Worm (Caenorhabditis elegans): ENCODE data around the gene jmjd-5.

ce11 chrV:11095873-11096272 lies 31.4 kb upstream of the jmjd-5 start, which contains the start of gene Y42A5A.3:
- TF ChIP-seq mdl-1 (tag; optimal IDR thresholded peaks at IDR 0.05): no peak
- no peak for TF ChIP-seq ceh-63 (GFP tag; optimal IDR thresholded peaks at IDR 0.05)
- TF ChIP-seq ztf-11 (tag; optimal IDR thresholded peaks at IDR 0.05): no peak
- no peak for TF ChIP-seq F16B12.6 (tag; optimal IDR thresholded peaks at IDR 0.05)
- no peak for TF ChIP-seq nhr-77 (tag; optimal IDR thresholded peaks at IDR 0.05)
- TF ChIP-seq tbx-2 (tag; optimal IDR thresholded peaks at IDR 0.05): no peak
- no peak for TF ChIP-seq aha-1 (tag; optimal IDR thresholded peaks at IDR 0.05)
- TF ChIP-seq ceh-8 (GFP tag; optimal IDR thresholded peaks at IDR 0.05): no peak
- TF ChIP-seq lir-3 (tag; optimal IDR thresholded peaks at IDR 0.05; ENCODE audit: poor library complexity): no peak
- no peak for TF ChIP-seq skn-1 (tag; optimal IDR thresholded peaks at IDR 0.05)
- TF ChIP-seq snpc-4 (tag; optimal IDR thresholded peaks at IDR 0.05): no peak
- TF ChIP-seq elt-2 (tag; optimal IDR thresholded peaks at IDR 0.05): no peak
- TF ChIP-seq lin-15B (tag; optimal IDR thresholded peaks at IDR 0.05): no peak

Measured in whole organism, L1 larva.